Fruit fly (Drosophila melanogaster) whole organism, embryonic: Measurements from ENCODE around the gene slpr.

Experiments
- Bteb2 ChIP-seq: fragments of 200-800 bp; sonication (Bioruptor generic); optimal IDR thresholded peaks from 2 replicates; lab custom pipeline; 2016; ENCODE audit warnings: missing biosample characterization, missing genetic modification characterization
- CG14710 ChIP-seq: fragments of 200-800 bp; sonication (Bioruptor generic); optimal IDR thresholded peaks from 3 replicates; lab custom pipeline; 2019; ENCODE audit warnings: missing biosample characterization, mild to moderate bottlenecking, missing genetic modification characterization, moderate library complexity
- CG1647 ChIP-seq: fragments of 200-800 bp; sonication (Bioruptor generic); optimal IDR thresholded peaks from 3 replicates; lab custom pipeline; 2016; ENCODE audit warnings: missing biosample characterization, missing genetic modification characterization
- CG17361 ChIP-seq: fragments of 200-800 bp; sonication (Bioruptor generic); IDR thresholded peaks from 3 replicates; pipeline ENCODE4 v1.3.6; 2022; ENCODE audit warnings: missing biosample characterization, missing genetic modification characterization
- CG17568 ChIP-seq: fragments of 200-800 bp; sonication (Bioruptor generic); optimal IDR thresholded peaks from 2 replicates; lab custom pipeline; 2018; ENCODE audit warnings: missing biosample characterization, mild to moderate bottlenecking, missing genetic modification characterization, moderate library complexity
- CG1792 ChIP-seq: fragments of 200-800 bp; sonication (Bioruptor generic); optimal IDR thresholded peaks from 2 replicates; lab custom pipeline; 2016; ENCODE audit warnings: missing biosample characterization, missing genetic modification characterization
- CG2116 ChIP-seq: fragments of 200-800 bp; sonication (Bioruptor generic); optimal IDR thresholded peaks from 3 replicates; lab custom pipeline; 2018; ENCODE audit warnings: missing biosample characterization, mild to moderate bottlenecking, missing genetic modification characterization
- CG32532 ChIP-seq: fragments of 200-800 bp; sonication (Bioruptor generic); IDR thresholded peaks from 2 replicates; pipeline ENCODE4 v1.3.6; 2022; ENCODE audit warnings: missing biosample characterization, missing genetic modification characterization
- CG32767 ChIP-seq: fragments of 200-800 bp; sonication (Bioruptor generic); IDR thresholded peaks from 2 replicates; pipeline ENCODE4 v1.3.6; 2022; ENCODE audit warnings: missing biosample characterization, missing genetic modification characterization
- CG3838 ChIP-seq: fragments of 200-800 bp; sonication (Bioruptor generic); optimal IDR thresholded peaks from 3 replicates; lab custom pipeline; 2016; ENCODE audit warnings: missing biosample characterization, missing genetic modification characterization
- CG3847 ChIP-seq: fragments of 200-800 bp; sonication (Bioruptor generic); IDR thresholded peaks from 2 replicates; pipeline ENCODE4 v1.3.6; 2022; ENCODE audit warnings: missing biosample characterization, missing genetic modification characterization
- CG4282 ChIP-seq: fragments of 200-800 bp; sonication (Bioruptor generic); optimal IDR thresholded peaks from 2 replicates; lab custom pipeline; 2016; ENCODE audit warnings: missing biosample characterization, missing genetic modification characterization
- CG43689 ChIP-seq: fragments of 200-800 bp; sonication (Bioruptor generic); IDR thresholded peaks from 2 replicates; pipeline ENCODE4 v1.3.6; 2022; ENCODE audit warnings: missing biosample characterization, missing genetic modification characterization
- CG6254 ChIP-seq: fragments of 200-800 bp; sonication (Bioruptor generic); optimal IDR thresholded peaks from 3 replicates; lab custom pipeline; 2017; ENCODE audit warnings: mild to moderate bottlenecking, missing biosample characterization, missing genetic modification reagents, missing genetic modification characterization
- CG8359 ChIP-seq: fragments of 200-800 bp; sonication (Bioruptor generic); optimal IDR thresholded peaks from 2 replicates; lab custom pipeline; 2017; ENCODE audit warnings: missing biosample characterization, mild to moderate bottlenecking, missing genetic modification characterization, borderline replicate concordance
- CG9609 ChIP-seq: fragments of 200-800 bp; sonication (Bioruptor generic); optimal IDR thresholded peaks from 3 replicates; lab custom pipeline; 2016; ENCODE audit warnings: missing biosample characterization, missing genetic modification characterization
- CG9727 ChIP-seq: fragments of 200-800 bp; sonication (Bioruptor generic); optimal IDR thresholded peaks from 3 replicates; lab custom pipeline; 2017; ENCODE audit warnings: missing biosample characterization, mild to moderate bottlenecking, missing genetic modification characterization
- CG9797 ChIP-seq: fragments of 200-800 bp; sonication (Bioruptor generic); optimal IDR thresholded peaks from 3 replicates; lab custom pipeline; 2018; ENCODE audit warnings: missing biosample characterization, mild to moderate bottlenecking, missing genetic modification characterization
- Camta ChIP-seq: fragments of 200-800 bp; sonication (Bioruptor generic); optimal IDR thresholded peaks from 2 replicates; lab custom pipeline; 2016; ENCODE audit warnings: missing biosample characterization, missing genetic modification characterization
- D ChIP-seq, 2 experiments: fragments of 200-800 bp in 1 of 2; fragments of >200 bp in 1 of 2; sonication (Bioruptor generic) in 1 of 2; optimal IDR thresholded peaks; 2 replicates in 1 of 2; 3 replicates in 1 of 2; lab custom pipeline; 2017; ENCODE audit warnings: mild to moderate bottlenecking in 1 of 2, missing biosample characterization in 1 of 2, missing genetic modification characterization in 1 of 2, missing genetic modification reagents in 1 of 2
- Fer1 ChIP-seq: fragments of 200-800 bp; sonication (Bioruptor generic); optimal IDR thresholded peaks from 2 replicates; lab custom pipeline; 2017; ENCODE audit warnings: missing biosample characterization, mild to moderate bottlenecking, missing genetic modification characterization
- H15 ChIP-seq: fragments of 200-800 bp; sonication (Bioruptor generic); IDR thresholded peaks from 3 replicates; pipeline ENCODE4 v1.3.6; 2022; ENCODE audit warnings: missing biosample characterization, missing genetic modification characterization
- HHEX ChIP-seq: fragments of 200-800 bp; sonication (Bioruptor generic); optimal IDR thresholded peaks from 3 replicates; lab custom pipeline; 2017; ENCODE audit warnings: missing biosample characterization, mild to moderate bottlenecking, missing genetic modification characterization, missing genetic modification reagents
- HLHmδ ChIP-seq: fragments of 200-800 bp; sonication (Bioruptor generic); optimal IDR thresholded peaks from 2 replicates; lab custom pipeline; 2018; ENCODE audit warnings: missing biosample characterization, mild to moderate bottlenecking, missing genetic modification characterization, moderate library complexity
- HmgZ ChIP-seq: fragments of 200-800 bp; sonication (Bioruptor generic); optimal IDR thresholded peaks from 2 replicates; lab custom pipeline; 2018; ENCODE audit warnings: missing biosample characterization, mild to moderate bottlenecking, missing genetic modification characterization
- MBD-R2 ChIP-seq: fragments of 200-800 bp; sonication (Bioruptor generic); IDR thresholded peaks from 2 replicates; pipeline ENCODE4 v1.3.6; 2022; ENCODE audit warnings: missing biosample characterization, missing genetic modification characterization
- NC2α ChIP-seq: fragments of 200-800 bp; sonication (Bioruptor generic); optimal IDR thresholded peaks from 2 replicates; lab custom pipeline; 2016; ENCODE audit warnings: missing biosample characterization, missing genetic modification characterization
- Oli ChIP-seq: fragments of 200-800 bp; sonication (Bioruptor generic); optimal IDR thresholded peaks from 2 replicates; lab custom pipeline; 2018; ENCODE audit warnings: missing biosample characterization, mild to moderate bottlenecking, missing genetic modification characterization, moderate library complexity
- Opbp ChIP-seq: fragments of 200-800 bp; sonication (Bioruptor generic); IDR thresholded peaks from 3 replicates; pipeline ENCODE4 v1.3.6; 2022; ENCODE audit warnings: missing biosample characterization, missing genetic modification characterization; ENCODE audit not compliant: partially characterized antibody
- Pdp1 ChIP-seq, 2 experiments: fragments of 200-800 bp; sonication (Bioruptor generic); optimal IDR thresholded peaks; 3 replicates each; lab custom pipeline; 2016; ENCODE audit warnings: missing biosample characterization in 2 of 2, missing genetic modification characterization in 2 of 2, mild to moderate bottlenecking in 1 of 2, moderate library complexity in 1 of 2
- ac ChIP-seq: fragments of 200-800 bp; sonication (Bioruptor generic); optimal IDR thresholded peaks from 3 replicates; lab custom pipeline; 2017; ENCODE audit warnings: missing biosample characterization, mild to moderate bottlenecking, missing genetic modification characterization
- bbx ChIP-seq: fragments of 200-800 bp; sonication (Bioruptor generic); IDR thresholded peaks from 2 replicates; pipeline ENCODE4 v1.3.6; 2022; ENCODE audit warnings: missing biosample characterization, missing genetic modification characterization; ENCODE audit not compliant: partially characterized antibody
- crol ChIP-seq: fragments of 200-800 bp; sonication (Bioruptor generic); IDR thresholded peaks from 2 replicates; pipeline ENCODE4 v1.3.6; 2022; ENCODE audit warnings: missing biosample characterization, missing genetic modification characterization
- crp ChIP-seq, 2 experiments: fragments of 200-800 bp; sonication (Bioruptor generic); optimal IDR thresholded peaks; 2 replicates in 1 of 2; 3 replicates in 1 of 2; lab custom pipeline; 2017; ENCODE audit warnings: missing biosample characterization in 2 of 2, missing genetic modification characterization in 2 of 2, mild to moderate bottlenecking in 1 of 2, moderate library complexity in 1 of 2
- dmrt11E ChIP-seq: fragments of 200-800 bp; sonication (Bioruptor generic); optimal IDR thresholded peaks from 3 replicates; lab custom pipeline; 2018; ENCODE audit warnings: missing biosample characterization, mild to moderate bottlenecking, missing genetic modification characterization, moderate library complexity
- dmrt99B ChIP-seq: fragments of 200-800 bp; sonication (Bioruptor generic); optimal IDR thresholded peaks from 2 replicates; lab custom pipeline; 2018; ENCODE audit warnings: missing biosample characterization, mild to moderate bottlenecking, missing genetic modification characterization, moderate library complexity
- dysf ChIP-seq: fragments of 200-800 bp; sonication (Bioruptor generic); IDR thresholded peaks from 3 replicates; pipeline ENCODE4 v1.3.6; 2022; ENCODE audit warnings: missing biosample characterization, missing genetic modification characterization
- emc ChIP-seq: fragments of 200-800 bp; sonication (Bioruptor generic); optimal IDR thresholded peaks from 2 replicates; lab custom pipeline; 2016; ENCODE audit warnings: missing biosample characterization, missing genetic modification characterization
- esg ChIP-seq: fragments of 200-800 bp; sonication (Bioruptor generic); conservative IDR thresholded peaks from 2 replicates; pipeline ENCODE4 v1.3.6; 2022; ENCODE audit warnings: missing biosample characterization, missing genetic modification characterization
- fd102C ChIP-seq: fragments of 200-800 bp; sonication (Bioruptor generic); optimal IDR thresholded peaks from 2 replicates; lab custom pipeline; 2018; ENCODE audit warnings: missing biosample characterization, mild to moderate bottlenecking, missing genetic modification characterization, moderate library complexity
- ftz-f1 ChIP-seq: fragments of 200-800 bp; sonication (Bioruptor generic); optimal IDR thresholded peaks from 2 replicates; lab custom pipeline; 2016; ENCODE audit warnings: missing biosample characterization, missing genetic modification characterization
- lmd ChIP-seq: fragments of 200-800 bp; sonication (Bioruptor generic); IDR thresholded peaks from 2 replicates; pipeline ENCODE4 v1.3.6; 2022; ENCODE audit warnings: missing biosample characterization, missing genetic modification characterization
- prd ChIP-seq, 3 experiments: fragments of >200 bp in 2 of 3; fragments of 200-800 bp in 1 of 3; sonication (Bioruptor generic) in 1 of 3; optimal IDR thresholded peaks in 2 of 3; IDR thresholded peaks in 1 of 3; 2 replicates in 2 of 3; 3 replicates in 1 of 3; pipeline versions ENCODE4 v1.3.6 to Lab custom; 2017 to 2022; ENCODE audit warnings: missing biosample characterization in 1 of 3, missing genetic modification characterization in 1 of 3
- scrt ChIP-seq: fragments of 200-800 bp; sonication (Bioruptor generic); optimal IDR thresholded peaks from 2 replicates; lab custom pipeline; 2018; ENCODE audit warnings: missing biosample characterization, mild to moderate bottlenecking, missing genetic modification characterization, moderate library complexity
- sens-2 ChIP-seq: fragments of 200-800 bp; sonication (Bioruptor generic); IDR thresholded peaks from 2 replicates; pipeline ENCODE4 v1.3.6; 2022; ENCODE audit warnings: missing biosample characterization, missing genetic modification characterization
- sr ChIP-seq: fragments of 200-800 bp; sonication (Bioruptor generic); IDR thresholded peaks from 3 replicates; pipeline ENCODE4 v1.3.6; 2022; ENCODE audit warnings: missing biosample characterization, missing genetic modification characterization
- tll ChIP-seq, 2 experiments: fragments of 200-800 bp in 1 of 2; fragments of >200 bp in 1 of 2; sonication (Bioruptor generic) in 1 of 2; optimal IDR thresholded peaks; 2 replicates each; lab custom pipeline; 2017 to 2019; ENCODE audit warnings: missing biosample characterization in 2 of 2, missing genetic modification characterization in 2 of 2, mild to moderate bottlenecking in 1 of 2, moderate library complexity in 1 of 2
- wek ChIP-seq: fragments of 200-800 bp; sonication (Bioruptor generic); optimal IDR thresholded peaks from 3 replicates; lab custom pipeline; 2018; ENCODE audit warnings: missing biosample characterization, mild to moderate bottlenecking, missing genetic modification characterization, moderate library complexity
- wor ChIP-seq: fragments of 200-800 bp; sonication (Bioruptor generic); IDR thresholded peaks from 2 replicates; pipeline ENCODE4 v1.3.6; 2022; ENCODE audit warnings: missing biosample characterization, missing genetic modification characterization

slpr gene

DNA sequence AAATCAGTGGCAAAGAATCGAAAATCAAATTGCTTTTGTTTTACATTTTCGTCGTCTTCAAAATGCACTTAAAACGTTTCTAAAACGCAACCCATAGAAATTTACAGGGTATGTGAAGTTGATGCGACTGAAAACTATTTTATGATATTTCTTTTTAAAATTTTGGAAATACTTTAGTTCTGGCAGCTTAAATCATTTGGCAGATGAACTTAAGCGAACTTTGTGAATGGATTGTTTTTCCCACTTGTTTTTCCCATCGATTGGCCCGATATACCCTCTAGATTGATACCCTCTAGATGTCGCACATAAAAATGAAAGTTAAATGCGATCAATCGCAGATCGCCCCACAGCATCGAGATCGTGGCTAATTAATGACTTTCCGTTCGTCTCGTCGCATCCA, 50.8 kb downstream of the slpr start (continued):
- TF ChIP-seq bbx (GFP tag; lab: Robert Waterston, UW) (no peak), CG6254 (GFP tag; lab: Kevin White, UChicago) (peak; percentile 50), CG1647 (GFP tag; lab: Kevin White, UChicago) (no peak), H15 (peak; percentile 72), crol (GFP tag; lab: Robert Waterston, UW) (no peak), sr (GFP tag; lab: Robert Waterston, UW) (no peak), CG2116 (GFP tag; lab: Kevin White, UChicago) (peak; percentile 50), Pdp1 (GFP tag; optimal IDR thresholded peaks at IDR 0.05; lab: Kevin White, UChicago) (peak; percentile 31 to 43), prd (optimal IDR thresholded peaks at IDR 0.05; lab: Kevin White, UChicago) (no peak), prd (GFP tag; IDR thresholded peaks at IDR 0.05; lab: Robert Waterston, UW) (peak; percentile 85), wek (GFP tag; lab: Kevin White, UChicago) (no peak), CG17568 (GFP tag; lab: Kevin White, UChicago) (no peak), dmrt11E (tag; lab: Kevin White, UChicago) (peak; percentile 61), CG32532 (GFP tag; lab: Robert Waterston, UW) (no peak), ac (GFP tag; lab: Kevin White, UChicago) (no peak), CG17361 (GFP tag; lab: Robert Waterston, UW) (peak; percentile 56; the same call in 2 of the 3 replicates), dysf (GFP tag; lab: Robert Waterston, UW) (no peak), crp (GFP tag; optimal IDR thresholded peaks at IDR 0.05; lab: Kevin White, UChicago) (no peak), CG3847 (0 out of 2 replicates have a peak, but pooled peaks have one; percentile 20), lmd (GFP tag; lab: Robert Waterston, UW) (peak; percentile 60), Oli (tag; lab: Kevin White, UChicago) (peak; percentile 68), CG3838 (no peak), CG32767 (GFP tag; lab: Robert Waterston, UW) (no peak), CG9727 (GFP tag; lab: Kevin White, UChicago) (peak; percentile 50), MBD-R2 (GFP tag; lab: Robert Waterston, UW) (no peak), CG9609 (GFP tag; lab: Kevin White, UChicago) (peak; percentile 9), NC2α (GFP tag; lab: Kevin White, UChicago) (no peak), dmrt99B (tag; lab: Kevin White, UChicago) (peak; percentile 78), fd102C (GFP tag; lab: Kevin White, UChicago) (no peak), D (optimal IDR thresholded peaks at IDR 0.05; lab: Kevin White, UChicago) (no peak), D (GFP tag; optimal IDR thresholded peaks at IDR 0.05; lab: Kevin White, UChicago) (peak; percentile 63), scrt (no peak), esg (peak; percentile 48), CG14710 (peak; percentile 65), tll (GFP tag; optimal IDR thresholded peaks at IDR 0.05; lab: Kevin White, UChicago) (no peak), CG43689 (GFP tag; lab: Robert Waterston, UW) (no peak), emc (GFP tag; lab: Kevin White, UChicago) (no peak), CG4282 (GFP tag; lab: Kevin White, UChicago) (no peak), ftz-f1 (GFP tag; lab: Kevin White, UChicago) (no peak), HmgZ (tag; lab: Kevin White, UChicago) (no peak), CG8359 (no peak), Camta (peak; percentile 35), wor (peak; percentile 42; the same call in 1 of the 2 replicates), Fer1 (GFP tag; lab: Kevin White, UChicago) (no peak), Bteb2 (GFP tag; lab: Kevin White, UChicago) (no peak), HHEX (GFP tag; lab: Kevin White, UChicago) (peak; percentile 17), HLHmδ (no peak), CG9797 (GFP tag; lab: Kevin White, UChicago) (no peak), Opbp (GFP tag; lab: Robert Waterston, UW) (no peak), sens-2 (GFP tag; lab: Robert Waterston, UW) (peak; percentile 57), CG1792 (GFP tag; lab: Kevin White, UChicago) (no peak)
